Worm (Caenorhabditis elegans): ENCODE measurements around the gene metl-18.

Gene metl-18

DNA sequence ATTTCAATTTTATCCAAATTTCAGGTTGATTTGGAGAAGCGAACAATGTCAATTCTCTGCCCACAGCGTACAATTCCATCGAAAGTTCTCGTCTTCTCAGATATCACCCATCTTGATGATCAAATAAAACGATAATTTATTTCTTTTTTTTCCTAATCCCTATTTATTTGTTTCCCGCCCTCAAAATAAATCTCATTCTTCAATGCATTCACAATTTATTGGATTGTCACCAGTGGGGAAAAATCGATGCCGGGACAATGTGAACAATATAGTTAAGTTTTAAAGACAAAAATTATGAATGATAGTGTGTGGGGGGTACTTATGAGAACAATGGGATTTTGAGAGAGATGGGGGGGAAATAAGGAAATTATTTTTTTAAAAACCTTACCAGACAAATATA, 25.1 kb upstream of the metl-18 start (continued):
- no peak for TF ChIP-seq egl-18 (GFP tag; IDR thresholded peaks at IDR 0.05)
- TF ChIP-seq F39B2.1 (GFP tag; IDR thresholded peaks at IDR 0.05) = no peak
- no peak for TF ChIP-seq K11D2.4 (GFP tag; IDR thresholded peaks at IDR 0.05)
- TF ChIP-seq him-1 (tag; optimal IDR thresholded peaks at IDR 0.05) = peak; percentile 38
- TF ChIP-seq hmg-20 (GFP tag; IDR thresholded peaks at IDR 0.05) = no peak
- peak; percentile 59; the same call in 1 of the 2 replicates for TF ChIP-seq B0336.3 (GFP tag; IDR thresholded peaks at IDR 0.05)
- peak; percentile 28 for TF ChIP-seq unc-130 (GFP tag; optimal IDR thresholded peaks at IDR 0.05)

DNA sequence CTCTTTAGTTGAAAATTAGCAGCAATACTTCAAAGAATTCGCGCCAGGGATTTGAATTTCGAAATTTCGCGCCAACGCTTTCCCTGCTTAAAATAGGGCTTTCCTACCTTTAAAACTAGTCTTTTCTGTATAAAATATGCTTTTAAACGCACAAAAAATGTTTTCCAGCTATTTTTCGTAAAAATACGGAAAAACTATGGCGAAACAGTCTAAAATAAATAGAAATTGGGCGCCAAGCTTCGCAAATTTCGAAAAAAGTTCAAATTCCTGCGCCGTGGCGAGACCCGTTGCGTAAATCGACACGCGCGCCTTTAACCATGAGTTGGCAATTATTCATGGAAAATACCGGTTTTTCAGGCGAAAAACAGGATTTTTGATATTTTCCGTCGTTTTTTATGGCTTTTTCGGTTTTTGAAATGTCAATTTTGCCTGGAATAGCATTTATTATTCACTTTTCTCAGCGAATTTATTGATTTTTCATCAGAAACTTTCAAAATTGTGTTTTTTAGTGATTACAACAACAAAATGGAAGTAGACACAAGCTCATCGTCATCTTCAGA, 21.1 kb upstream of the metl-18 start, which contains the start of the genes npp-9 and F59A2.5:
Gene npp-9 (minus strand): TSS at position 126 of the 560 bp plus-strand sequence.
Gene F59A2.5 (plus strand): TSS at position 510 of the 560 bp plus-strand sequence.
- TF ChIP-seq F49E8.2 (tag; optimal IDR thresholded peaks at IDR 0.05; ENCODE audit: insufficient read depth) (peak; percentile 55), T26A5.8 (tag; optimal IDR thresholded peaks at IDR 0.05) (no peak), cebp-1 (GFP tag; IDR thresholded peaks at IDR 0.05) (no peak), cebp-1 (tag; optimal IDR thresholded peaks at IDR 0.05) (peak; percentile 59), T07F8.4 (tag; optimal IDR thresholded peaks at IDR 0.05) (no peak), Y67H2A.10 (GFP tag; conservative IDR thresholded peaks at IDR 0.05) (no peak), Y53F4B.3 (GFP tag; IDR thresholded peaks at IDR 0.05) (no peak), rec-8 (tag; optimal IDR thresholded peaks at IDR 0.05) (no peak), lir-1 (GFP tag; conservative IDR thresholded peaks at IDR 0.05) (no peak; the same call in 1 of the 2 replicates), Y95B8A.8 (GFP tag; IDR thresholded peaks at IDR 0.05) (0 out of 2 replicates have a peak, but pooled peaks have one; percentile 37), ztf-25 (GFP tag; IDR thresholded peaks at IDR 0.05) (no peak), snpc-1.3 (tag; optimal IDR thresholded peaks at IDR 0.05; ENCODE audit: insufficient read depth) (peak; percentile 28), lag-1 (GFP tag; IDR thresholded peaks at IDR 0.05) (no peak), zfh-2 (GFP tag; conservative IDR thresholded peaks at IDR 0.05) (no peak), K12H6.12 (tag; optimal IDR thresholded peaks at IDR 0.05) (no peak), fkh-3 (tag; optimal IDR thresholded peaks at IDR 0.05) (no peak), nfya-1 (tag; optimal IDR thresholded peaks at IDR 0.05; ENCODE audit: borderline replicate concordance, insufficient read depth) (no peak), sptf-2 (GFP tag; optimal IDR thresholded peaks at IDR 0.05) (no peak), tlf-1 (GFP tag; optimal IDR thresholded peaks at IDR 0.05) (peak; percentile 67), aptf-2 (GFP tag; conservative IDR thresholded peaks at IDR 0.05) (no peak), madf-8 (GFP tag; conservative IDR thresholded peaks at IDR 0.05) (peak; percentile 81), lin-40 (tag; optimal IDR thresholded peaks at IDR 0.05) (no peak), C06A6.2 (GFP tag; conservative IDR thresholded peaks at IDR 0.05) (no peak), madf-10 (tag; optimal IDR thresholded peaks at IDR 0.05) (no peak), efl-1 (GFP tag; optimal IDR thresholded peaks at IDR 0.05) (peak; percentile 97), chd-7 (tag; optimal IDR thresholded peaks at IDR 0.05) (no peak), nhr-90 (tag; optimal IDR thresholded peaks at IDR 0.05) (no peak), nhr-120 (GFP tag; IDR thresholded peaks at IDR 0.05) (no peak), him-1 (tag; optimal IDR thresholded peaks at IDR 0.05) (no peak), sea-2 (GFP tag; IDR thresholded peaks at IDR 0.05) (no peak), lsl-1 (GFP tag; optimal IDR thresholded peaks at IDR 0.05) (peak; percentile 77), bed-2 (GFP tag; IDR thresholded peaks at IDR 0.05) (no peak), ceh-27 (GFP tag; optimal IDR thresholded peaks at IDR 0.05) (no peak), C17E4.6 (GFP tag; IDR thresholded peaks at IDR 0.05) (peak; percentile 47; the same call in 1 of the 2 replicates), hlh-12 (tag; optimal IDR thresholded peaks at IDR 0.05) (no peak), F57A8.1 (GFP tag; optimal IDR thresholded peaks at IDR 0.05) (no peak), hmg-20 (GFP tag; IDR thresholded peaks at IDR 0.05) (no peak), F22D6.2 (tag; optimal IDR thresholded peaks at IDR 0.05) (no peak), B0336.3 (GFP tag; IDR thresholded peaks at IDR 0.05) (peak; percentile 21; the same call in 1 of the 2 replicates), F39B2.1 (GFP tag; IDR thresholded peaks at IDR 0.05) (no peak), xnd-1 (tag; optimal IDR thresholded peaks at IDR 0.05) (peak; percentile 86), aptf-3 (GFP tag; IDR thresholded peaks at IDR 0.05) (no peak), ceh-79 (tag; optimal IDR thresholded peaks at IDR 0.05) (no peak)
